Fruit fly (Drosophila melanogaster) whole organism, embryonic: ENCODE results near the gene alphaSnap.

Experiments used
- Atf3 ChIP-seq: fragments of 200-800 bp; sonication (Bioruptor generic); optimal IDR thresholded peaks from 3 replicates; lab custom pipeline; 2016; ENCODE audit warnings: missing biosample characterization, missing genetic modification characterization
- Bgb ChIP-seq: fragments of 200-800 bp; sonication (Bioruptor generic); IDR thresholded peaks from 2 replicates; pipeline ENCODE4 v1.3.6; 2022; ENCODE audit warnings: missing biosample characterization, missing genetic modification characterization; ENCODE audit not compliant: partially characterized antibody
- Blimp-1 ChIP-seq: fragments of 200-800 bp; sonication (Bioruptor generic); optimal IDR thresholded peaks from 3 replicates; lab custom pipeline; 2018; ENCODE audit warnings: missing biosample characterization, missing genetic modification characterization, mild to moderate bottlenecking, moderate library complexity, missing genetic modification reagents
- CG10431 ChIP-seq: fragments of 200-800 bp; sonication (Bioruptor generic); optimal IDR thresholded peaks from 3 replicates; lab custom pipeline; 2018; ENCODE audit warnings: missing biosample characterization, mild to moderate bottlenecking, missing genetic modification characterization
- CG11696 ChIP-seq: fragments of 200-800 bp; sonication (Bioruptor generic); IDR thresholded peaks from 2 replicates; pipeline ENCODE4 v1.3.6; 2022; ENCODE audit warnings: missing biosample characterization, missing genetic modification characterization
- CG12104 ChIP-seq: fragments of 200-800 bp; sonication (Bioruptor generic); optimal IDR thresholded peaks from 3 replicates; lab custom pipeline; 2016; ENCODE audit warnings: missing biosample characterization, missing genetic modification characterization
- CG1233 ChIP-seq: fragments of 200-800 bp; sonication (Bioruptor generic); optimal IDR thresholded peaks from 4 replicates; lab custom pipeline; 2018; ENCODE audit warnings: missing biosample characterization, mild to moderate bottlenecking, missing genetic modification characterization
- CG13624 ChIP-seq: fragments of 200-800 bp; sonication (Bioruptor generic); optimal IDR thresholded peaks from 2 replicates; lab custom pipeline; 2016; ENCODE audit warnings: missing biosample characterization, missing genetic modification characterization
- CG15011 ChIP-seq: fragments of 200-800 bp; sonication (Bioruptor generic); optimal IDR thresholded peaks from 3 replicates; lab custom pipeline; 2018; ENCODE audit warnings: missing biosample characterization, mild to moderate bottlenecking, missing genetic modification characterization
- CG1529 ChIP-seq: fragments of 200-800 bp; sonication (Bioruptor generic); optimal IDR thresholded peaks from 3 replicates; lab custom pipeline; 2018; ENCODE audit warnings: missing biosample characterization, missing genetic modification characterization
- CG16863 ChIP-seq: fragments of 200-800 bp; sonication (Bioruptor generic); optimal IDR thresholded peaks from 3 replicates; lab custom pipeline; 2016; ENCODE audit warnings: missing biosample characterization, missing genetic modification characterization
- CG17385 ChIP-seq: fragments of 200-800 bp; sonication (Bioruptor generic); optimal IDR thresholded peaks from 3 replicates; lab custom pipeline; 2018; ENCODE audit warnings: missing biosample characterization, mild to moderate bottlenecking, missing genetic modification characterization
- CG2875 ChIP-seq: fragments of 200-800 bp; sonication (Bioruptor generic); optimal IDR thresholded peaks from 2 replicates; lab custom pipeline; 2017; ENCODE audit warnings: missing biosample characterization, mild to moderate bottlenecking, missing genetic modification characterization, missing genetic modification reagents
- CG30403 ChIP-seq: fragments of 200-800 bp; sonication (Bioruptor generic); optimal IDR thresholded peaks from 3 replicates; lab custom pipeline; 2016; ENCODE audit warnings: missing biosample characterization, missing genetic modification characterization
- CG32767 ChIP-seq: fragments of 200-800 bp; sonication (Bioruptor generic); IDR thresholded peaks from 2 replicates; pipeline ENCODE4 v1.3.6; 2022; ENCODE audit warnings: missing biosample characterization, missing genetic modification characterization
- CG4404 ChIP-seq: fragments of 200-800 bp; sonication (Bioruptor generic); IDR thresholded peaks from 2 replicates; pipeline ENCODE4 v1.3.6; 2022; ENCODE audit warnings: missing biosample characterization, missing genetic modification characterization
- CG6689 ChIP-seq: fragments of 200-800 bp; sonication (Bioruptor generic); IDR thresholded peaks from 2 replicates; pipeline ENCODE4 v1.3.6; 2022; ENCODE audit warnings: missing biosample characterization, missing genetic modification characterization
- CG7357 ChIP-seq: fragments of 200-800 bp; sonication (Bioruptor generic); IDR thresholded peaks from 3 replicates; pipeline ENCODE4 v1.3.6; 2022; ENCODE audit warnings: missing biosample characterization, missing genetic modification characterization
- CG7839 ChIP-seq: fragments of 200-800 bp; sonication (Bioruptor generic); optimal IDR thresholded peaks from 3 replicates; lab custom pipeline; 2018; ENCODE audit warnings: missing biosample characterization, mild to moderate bottlenecking, missing genetic modification characterization, moderate library complexity
- CG9727 ChIP-seq: fragments of 200-800 bp; sonication (Bioruptor generic); optimal IDR thresholded peaks from 3 replicates; lab custom pipeline; 2017; ENCODE audit warnings: missing biosample characterization, mild to moderate bottlenecking, missing genetic modification characterization
- Chrac-16 ChIP-seq: fragments of 200-800 bp; sonication (Bioruptor generic); optimal IDR thresholded peaks from 3 replicates; lab custom pipeline; 2016; ENCODE audit warnings: missing biosample characterization, missing genetic modification characterization
- CkIIα-i1 ChIP-seq: fragments of 200-800 bp; sonication (Bioruptor generic); IDR thresholded peaks from 2 replicates; pipeline ENCODE4 v1.3.6; 2022; ENCODE audit warnings: missing biosample characterization, missing genetic modification characterization
- D19B ChIP-seq: fragments of 200-800 bp; sonication (Bioruptor generic); optimal IDR thresholded peaks from 2 replicates; lab custom pipeline; 2017; ENCODE audit warnings: missing biosample characterization, mild to moderate bottlenecking, missing genetic modification characterization
- Dip2 ChIP-seq: fragments of 200-800 bp; sonication (Bioruptor generic); IDR thresholded peaks from 2 replicates; pipeline ENCODE4 v1.3.6; 2022; ENCODE audit warnings: missing biosample characterization, missing genetic modification characterization
- Doc3 ChIP-seq: fragments of 200-800 bp; sonication (Bioruptor generic); IDR thresholded peaks from 3 replicates; pipeline ENCODE4 v1.3.6; 2022; ENCODE audit warnings: missing biosample characterization, missing genetic modification characterization; ENCODE audit not compliant: partially characterized antibody
- HLH3B ChIP-seq: fragments of 200-800 bp; sonication (Bioruptor generic); IDR thresholded peaks from 2 replicates; pipeline ENCODE4 v1.3.6; 2022; ENCODE audit warnings: missing biosample characterization, missing genetic modification characterization
- HLH54F ChIP-seq: fragments of 200-800 bp; sonication (Bioruptor generic); optimal IDR thresholded peaks from 3 replicates; lab custom pipeline; 2016; ENCODE audit warnings: missing biosample characterization, missing genetic modification characterization
- Jarid2 ChIP-seq: fragments of 200-800 bp; sonication (Bioruptor generic); optimal IDR thresholded peaks from 3 replicates; lab custom pipeline; 2017; ENCODE audit warnings: mild to moderate bottlenecking, missing biosample characterization, missing genetic modification reagents, missing genetic modification characterization
- Myb ChIP-seq: fragments of 200-800 bp; sonication (Bioruptor generic); optimal IDR thresholded peaks from 2 replicates; lab custom pipeline; 2016; ENCODE audit warnings: missing biosample characterization, missing genetic modification characterization
- Oli ChIP-seq: fragments of 200-800 bp; sonication (Bioruptor generic); optimal IDR thresholded peaks from 2 replicates; lab custom pipeline; 2018; ENCODE audit warnings: missing biosample characterization, mild to moderate bottlenecking, missing genetic modification characterization, moderate library complexity
- Pdp1 ChIP-seq, 2 experiments: fragments of 200-800 bp; sonication (Bioruptor generic); optimal IDR thresholded peaks; 3 replicates each; lab custom pipeline; 2016; ENCODE audit warnings: missing biosample characterization in 2 of 2, missing genetic modification characterization in 2 of 2, mild to moderate bottlenecking in 1 of 2, moderate library complexity in 1 of 2
- Tbp ChIP-seq: fragments of >200 bp; optimal IDR thresholded peaks from 2 replicates; lab custom pipeline; 2018; ENCODE audit warnings: missing biosample characterization, missing genetic modification characterization
- Xbp1 ChIP-seq: fragments of 200-800 bp; sonication (Bioruptor generic); optimal IDR thresholded peaks from 3 replicates; lab custom pipeline; 2016; ENCODE audit warnings: missing biosample characterization, mild to moderate bottlenecking, missing genetic modification characterization
- YL-1 ChIP-seq: fragments of 200-800 bp; sonication (Bioruptor generic); optimal IDR thresholded peaks from 3 replicates; lab custom pipeline; 2017; ENCODE audit warnings: missing biosample characterization, mild to moderate bottlenecking, missing genetic modification characterization
- abd-A ChIP-seq: fragments of 200-800 bp; sonication (Bioruptor generic); optimal IDR thresholded peaks from 3 replicates; lab custom pipeline; 2019; ENCODE audit warnings: missing biosample characterization, mild to moderate bottlenecking, missing genetic modification characterization, moderate library complexity
- cas ChIP-seq: fragments of 200-800 bp; sonication (Bioruptor generic); IDR thresholded peaks from 2 replicates; pipeline ENCODE4 v1.3.6; 2022; ENCODE audit warnings: missing biosample characterization, missing genetic modification characterization
- crp ChIP-seq, 2 experiments: fragments of 200-800 bp; sonication (Bioruptor generic); optimal IDR thresholded peaks; 2 replicates in 1 of 2; 3 replicates in 1 of 2; lab custom pipeline; 2017; ENCODE audit warnings: missing biosample characterization in 2 of 2, missing genetic modification characterization in 2 of 2, mild to moderate bottlenecking in 1 of 2, moderate library complexity in 1 of 2
- da ChIP-seq: fragments of 200-800 bp; sonication (Bioruptor generic); optimal IDR thresholded peaks from 2 replicates; lab custom pipeline; 2016; ENCODE audit warnings: missing biosample characterization, missing genetic modification characterization
- gsb-n ChIP-seq: fragments of 200-800 bp; sonication (Bioruptor generic); optimal IDR thresholded peaks from 3 replicates; lab custom pipeline; 2018; ENCODE audit warnings: missing biosample characterization, mild to moderate bottlenecking, missing genetic modification characterization
- jing ChIP-seq: fragments of 200-800 bp; sonication (Bioruptor generic); optimal IDR thresholded peaks from 2 replicates; lab custom pipeline; 2018; ENCODE audit warnings: missing biosample characterization, mild to moderate bottlenecking, missing genetic modification characterization
- lmd ChIP-seq: fragments of 200-800 bp; sonication (Bioruptor generic); IDR thresholded peaks from 2 replicates; pipeline ENCODE4 v1.3.6; 2022; ENCODE audit warnings: missing biosample characterization, missing genetic modification characterization
- repo ChIP-seq: fragments of 200-800 bp; sonication (Bioruptor generic); optimal IDR thresholded peaks from 2 replicates; lab custom pipeline; 2016; ENCODE audit warnings: missing biosample characterization, missing genetic modification characterization
- rib ChIP-seq: fragments of 200-800 bp; sonication (Bioruptor generic); IDR thresholded peaks from 2 replicates; pipeline ENCODE4 v1.3.6; 2022; ENCODE audit warnings: missing biosample characterization, missing genetic modification characterization
- sc ChIP-seq, 3 experiments: fragments of >200 bp in 2 of 3; fragments of 200-800 bp in 1 of 3; sonication (Bioruptor generic) in 1 of 3; optimal IDR thresholded peaks; 2 replicates in 2 of 3; 3 replicates in 1 of 3; lab custom pipeline; 2017; ENCODE audit warnings: mild to moderate bottlenecking in 1 of 3, missing biosample characterization in 1 of 3, missing genetic modification characterization in 1 of 3, missing genetic modification reagents in 1 of 3
- schlank ChIP-seq: fragments of 200-800 bp; sonication (Bioruptor generic); optimal IDR thresholded peaks from 2 replicates; lab custom pipeline; 2018; ENCODE audit warnings: missing biosample characterization, mild to moderate bottlenecking, missing genetic modification characterization
- sisA ChIP-seq: fragments of 200-800 bp; sonication (Bioruptor generic); IDR thresholded peaks from 2 replicates; pipeline ENCODE4 v1.3.6; 2022; ENCODE audit warnings: missing biosample characterization, missing genetic modification characterization
- slbo ChIP-seq: fragments of 200-800 bp; sonication (Bioruptor generic); IDR thresholded peaks from 2 replicates; pipeline ENCODE4 v1.3.6; 2022; ENCODE audit warnings: missing biosample characterization, missing genetic modification characterization
- so ChIP-seq: fragments of 200-800 bp; sonication (Bioruptor generic); IDR thresholded peaks from 3 replicates; pipeline ENCODE4 v1.3.6; 2022; ENCODE audit warnings: missing biosample characterization, missing genetic modification characterization
- sob ChIP-seq: fragments of 200-800 bp; sonication (Bioruptor generic); IDR thresholded peaks from 2 replicates; pipeline ENCODE4 v1.3.6; 2022; ENCODE audit warnings: missing biosample characterization, missing genetic modification characterization
- tna ChIP-seq: fragments of 200-800 bp; sonication (Bioruptor generic); IDR thresholded peaks from 2 replicates; pipeline ENCODE4 v1.3.6; 2022; ENCODE audit warnings: missing biosample characterization, missing genetic modification characterization; ENCODE audit not compliant: partially characterized antibody
- zen2 ChIP-seq: fragments of 200-800 bp; sonication (Bioruptor generic); IDR thresholded peaks from 3 replicates; pipeline ENCODE4 v1.3.6; 2022; ENCODE audit warnings: missing biosample characterization, missing genetic modification characterization; ENCODE audit not compliant: partially characterized antibody

alphaSnap gene

dm6 chr3L:20361389-20361788 is 48.0 kb downstream of the alphaSnap start, which contains the start of gene Prim2 (continued):
- peak; percentile 61; the same call in 2 of the 3 replicates for TF ChIP-seq zen2
- no peak for TF ChIP-seq jing (GFP tag; lab: Kevin White, UChicago)
- no peak for TF ChIP-seq CG1529 (GFP tag; lab: Kevin White, UChicago)
- TF ChIP-seq HLH54F (GFP tag; lab: Kevin White, UChicago): no peak
- TF ChIP-seq abd-A (tag; lab: Kevin White, UChicago): no peak
- TF ChIP-seq CkIIα-i1 (GFP tag; lab: Robert Waterston, UW): no peak
- TF ChIP-seq CG2875 (GFP tag; lab: Kevin White, UChicago): no peak
- no peak for TF ChIP-seq Jarid2
- no peak for TF ChIP-seq HLH3B (GFP tag; lab: Robert Waterston, UW)
- TF ChIP-seq Myb (GFP tag; lab: Kevin White, UChicago): peak; percentile 93
- TF ChIP-seq sc (optimal IDR thresholded peaks at IDR 0.05; lab: Kevin White, UChicago): no peak
- TF ChIP-seq sc (GFP tag; optimal IDR thresholded peaks at IDR 0.05; lab: Kevin White, UChicago): no peak
- TF ChIP-seq tna: peak; percentile 43; the same call in 1 of the 2 replicates
- no peak for TF ChIP-seq CG16863
- TF ChIP-seq Atf3 (GFP tag; lab: Kevin White, UChicago): no peak
- no peak for TF ChIP-seq CG17385 (GFP tag; lab: Kevin White, UChicago)
- TF ChIP-seq Xbp1: no peak
- TF ChIP-seq CG15011 (GFP tag; lab: Kevin White, UChicago): no peak
- TF ChIP-seq CG11696 (GFP tag; lab: Robert Waterston, UW): no peak
- TF ChIP-seq Tbp: no peak
- TF ChIP-seq rib (GFP tag; lab: Robert Waterston, UW): no peak
- TF ChIP-seq Blimp-1 (GFP tag; lab: Kevin White, UChicago): no peak
- no peak for TF ChIP-seq CG7839 (tag; lab: Kevin White, UChicago)
- TF ChIP-seq slbo (GFP tag; lab: Robert Waterston, UW): no peak
- TF ChIP-seq CG7357 (GFP tag; lab: Robert Waterston, UW): no peak
- TF ChIP-seq Oli (tag; lab: Kevin White, UChicago): no peak
- no peak for TF ChIP-seq Pdp1 (GFP tag; optimal IDR thresholded peaks at IDR 0.05; lab: Kevin White, UChicago)
- TF ChIP-seq CG30403: no peak
- TF ChIP-seq schlank (tag; lab: Kevin White, UChicago): no peak
- TF ChIP-seq D19B (GFP tag; lab: Kevin White, UChicago): no peak
- no peak for TF ChIP-seq YL-1 (GFP tag; lab: Kevin White, UChicago)
- TF ChIP-seq so: no peak
- peak; percentile 72 for TF ChIP-seq Bgb
- TF ChIP-seq sisA: no peak
- TF ChIP-seq CG4404 (GFP tag; lab: Robert Waterston, UW): no peak
- TF ChIP-seq Chrac-16 (GFP tag; lab: Kevin White, UChicago): no peak
- TF ChIP-seq CG9727: no peak
- peak; percentile 62 to 91 for TF ChIP-seq crp (GFP tag; optimal IDR thresholded peaks at IDR 0.05; lab: Kevin White, UChicago)
- TF ChIP-seq lmd (GFP tag; lab: Robert Waterston, UW): no peak
- TF ChIP-seq CG6689: no peak
- no peak for TF ChIP-seq CG1233
- no peak for TF ChIP-seq CG13624 (GFP tag; lab: Kevin White, UChicago)
- no peak for TF ChIP-seq cas (GFP tag; lab: Robert Waterston, UW)
- TF ChIP-seq sob (GFP tag; lab: Robert Waterston, UW): no peak
- TF ChIP-seq da (GFP tag; lab: Kevin White, UChicago): no peak
- no peak for TF ChIP-seq CG32767 (GFP tag; lab: Robert Waterston, UW)
- no peak for TF ChIP-seq Dip2
- peak; percentile 40; the same call in 1 of the 3 replicates for TF ChIP-seq Doc3 (GFP tag; lab: Robert Waterston, UW)
- TF ChIP-seq CG12104 (GFP tag; lab: Kevin White, UChicago): no peak
- TF ChIP-seq CG10431: no peak
- no peak for TF ChIP-seq gsb-n (tag; lab: Kevin White, UChicago)
- no peak for TF ChIP-seq repo
